Fruit fly (Drosophila melanogaster) whole organism, pupa: ENCODE measurements around the gene CG14322.

ENCODE experiments used
- CG4496 ChIP-seq: fragments of 200-800 bp; sonication (Bioruptor generic); IDR thresholded peaks from 3 replicates; pipeline ENCODE4 v1.3.6; 2022; ENCODE audit warnings: missing biosample characterization, missing genetic modification characterization
- gl ChIP-seq: fragments of 200-800 bp; sonication (Bioruptor generic); optimal IDR thresholded peaks from 2 replicates; lab custom pipeline; 2018; ENCODE audit warnings: missing biosample characterization, mild to moderate bottlenecking, missing genetic modification characterization

- TF ChIP-seq gl (tag; lab: Kevin White, UChicago): no peak
- no peak for TF ChIP-seq CG4496 (GFP tag; lab: Robert Waterston, UW)
Measured at dm6 chr3R:17718051-17718693, 70.7 kb downstream of the CG14322 start, which contains the start of gene osa.
